Fruit fly (Drosophila melanogaster) whole organism, adult: ENCODE data around the gene CG31174.

ENCODE experiments used
- CG11617 ChIP-seq: fragments of 200-800 bp; sonication (Bioruptor generic); optimal IDR thresholded peaks from 2 replicates; lab custom pipeline; 2017; ENCODE audit warnings: mild to moderate bottlenecking, missing biosample characterization, missing genetic modification reagents, missing genetic modification characterization
- CG12768 ChIP-seq: fragments of 200-800 bp; sonication (Bioruptor generic); optimal IDR thresholded peaks from 2 replicates; lab custom pipeline; 2017; ENCODE audit warnings: missing biosample characterization, missing genetic modification characterization, mild to moderate bottlenecking, moderate library complexity, missing genetic modification reagents
- CG14711 ChIP-seq: fragments of 200-800 bp; sonication (Bioruptor generic); optimal IDR thresholded peaks from 2 replicates; lab custom pipeline; 2018; ENCODE audit warnings: missing biosample characterization, mild to moderate bottlenecking, missing genetic modification characterization, moderate library complexity
- CG1620 ChIP-seq: fragments of 200-800 bp; sonication (Bioruptor generic); optimal IDR thresholded peaks from 2 replicates; lab custom pipeline; 2016; ENCODE audit warnings: missing biosample characterization, missing genetic modification characterization
- CG33017 ChIP-seq: fragments of 200-800 bp; sonication (Bioruptor generic); optimal IDR thresholded peaks from 2 replicates; lab custom pipeline; 2018; ENCODE audit warnings: missing biosample characterization, mild to moderate bottlenecking, missing genetic modification characterization, moderate library complexity
- CG7045 ChIP-seq: fragments of 200-800 bp; sonication (Bioruptor generic); optimal IDR thresholded peaks from 2 replicates; lab custom pipeline; 2017; ENCODE audit warnings: missing biosample characterization, mild to moderate bottlenecking, missing genetic modification characterization
- Clk ChIP-seq: fragments of 200-800 bp; sonication (Bioruptor generic); optimal IDR thresholded peaks from 2 replicates; lab custom pipeline; 2017; ENCODE audit warnings: missing biosample characterization, missing genetic modification characterization
- Hr96 ChIP-seq: fragments of 200-800 bp; sonication (Bioruptor generic); optimal IDR thresholded peaks from 2 replicates; lab custom pipeline; 2016; ENCODE audit warnings: missing biosample characterization, missing genetic modification characterization
- bab1 ChIP-seq: fragments of 200-800 bp; sonication (Bioruptor generic); optimal IDR thresholded peaks from 3 replicates; lab custom pipeline; 2019; ENCODE audit warnings: missing biosample characterization, mild to moderate bottlenecking, missing genetic modification characterization, moderate library complexity
- cic ChIP-seq: fragments of 200-800 bp; sonication (Bioruptor generic); optimal IDR thresholded peaks from 2 replicates; lab custom pipeline; 2017; ENCODE audit warnings: missing biosample characterization, mild to moderate bottlenecking, missing genetic modification characterization, moderate library complexity
- kay ChIP-seq: fragments of 200-800 bp; sonication (Bioruptor generic); peaks from one replicate; lab custom pipeline; 2016; ENCODE audit warnings: missing biosample characterization, missing genetic modification characterization, borderline replicate concordance
- ovo ChIP-seq: fragments of 200-800 bp; sonication (Bioruptor generic); optimal IDR thresholded peaks from 2 replicates; lab custom pipeline; 2016; ENCODE audit warnings: missing biosample characterization, missing genetic modification characterization
- pad ChIP-seq: fragments of 200-800 bp; sonication (Bioruptor generic); optimal IDR thresholded peaks from 3 replicates; lab custom pipeline; 2017; ENCODE audit warnings: missing biosample characterization, missing genetic modification characterization, mild to moderate bottlenecking, moderate library complexity, missing genetic modification reagents
- toe ChIP-seq: fragments of 200-800 bp; sonication (Bioruptor generic); optimal IDR thresholded peaks from 2 replicates; lab custom pipeline; 2016; ENCODE audit warnings: missing biosample characterization, missing genetic modification characterization

- no peak for TF ChIP-seq ovo (GFP tag; lab: Kevin White, UChicago)
- TF ChIP-seq Hr96 (GFP tag; lab: Kevin White, UChicago): no peak
- no peak for TF ChIP-seq kay (GFP tag; lab: Kevin White, UChicago)
- no peak for TF ChIP-seq toe
- TF ChIP-seq CG11617 (GFP tag; lab: Kevin White, UChicago): no peak
- TF ChIP-seq CG14711 (tag; lab: Kevin White, UChicago): no peak
- TF ChIP-seq CG12768 (GFP tag; lab: Kevin White, UChicago): no peak
- no peak for TF ChIP-seq CG7045 (GFP tag; lab: Kevin White, UChicago)
- no peak for TF ChIP-seq cic (GFP tag; lab: Kevin White, UChicago)
- TF ChIP-seq Clk (GFP tag; lab: Kevin White, UChicago): no peak
- TF ChIP-seq bab1 (GFP tag; lab: Kevin White, UChicago): no peak
- no peak for TF ChIP-seq CG33017 (tag; lab: Kevin White, UChicago)
- TF ChIP-seq pad (GFP tag; lab: Kevin White, UChicago): no peak
- no peak for TF ChIP-seq CG1620 (GFP tag; lab: Kevin White, UChicago)
Measured at dm6 chr3R:21913447-21913846, 44.1 kb upstream of the CG31174 start, which contains the start of gene Qsox2.
